Worm (Caenorhabditis elegans): ENCODE measurements around the gene ceh-39.

Gene ceh-39

DNA sequence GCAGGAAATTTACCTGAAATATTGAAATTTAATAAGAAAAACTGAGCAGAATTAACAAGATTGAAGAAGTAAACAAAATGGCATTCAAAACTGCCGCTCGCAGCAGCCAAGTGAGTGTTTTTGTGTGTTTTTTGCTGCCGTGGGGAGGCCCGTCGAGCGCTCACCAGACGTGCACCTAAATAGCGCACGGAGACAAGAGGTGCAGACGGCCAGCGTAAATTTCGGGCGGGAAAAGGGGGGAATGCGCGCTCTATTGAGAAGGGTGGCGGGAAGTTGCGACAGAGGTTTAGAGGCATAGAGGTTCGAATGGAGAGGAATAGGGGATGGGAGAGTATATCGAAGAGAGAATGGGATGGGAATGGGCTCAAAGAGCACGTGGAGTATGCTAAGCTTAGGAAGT lies at the start of gene ceh-39:
Gene ceh-39, minus strand, starts transcription at position 13 of the 400 bp plus-strand sequence.
- TF ChIP-seq pat-9 (tag; optimal IDR thresholded peaks at IDR 0.05) = no peak
- TF ChIP-seq fkh-10 (GFP tag; optimal IDR thresholded peaks at IDR 0.05) = peak; percentile 9
- TF ChIP-seq nfya-1 (tag; optimal IDR thresholded peaks at IDR 0.05) = peak; percentile 76
- TF ChIP-seq ceh-14 (tag; optimal IDR thresholded peaks at IDR 0.05) = peak; percentile 16
- TF ChIP-seq pha-2 (tag; optimal IDR thresholded peaks at IDR 0.05) = no peak
- peak; percentile 74 for TF ChIP-seq ref-2 (tag; optimal IDR thresholded peaks at IDR 0.05)
- peak; percentile 65 for TF ChIP-seq ceh-18 (tag; optimal IDR thresholded peaks at IDR 0.05)
- no peak for TF ChIP-seq ceh-30 (tag; optimal IDR thresholded peaks at IDR 0.05)
- peak; percentile 44 for TF ChIP-seq ceh-2 (tag; optimal IDR thresholded peaks at IDR 0.05)
- peak; percentile 94 for TF ChIP-seq sdc-2 (tag; optimal IDR thresholded peaks at IDR 0.05)
- peak; percentile 22 for TF ChIP-seq pqm-1 (tag; optimal IDR thresholded peaks at IDR 0.05)
- TF ChIP-seq madf-2 (tag; optimal IDR thresholded peaks at IDR 0.05) = no peak
- peak; percentile 37 for TF ChIP-seq C08G9.2 (tag; optimal IDR thresholded peaks at IDR 0.05)
- no peak for TF ChIP-seq Y22D7AL.16 (tag; optimal IDR thresholded peaks at IDR 0.05)
- TF ChIP-seq ama-1 (optimal IDR thresholded peaks at IDR 0.05) = no peak
- TF ChIP-seq tbx-2 (tag; optimal IDR thresholded peaks at IDR 0.05) = peak; percentile 66
- peak; percentile 55 for TF ChIP-seq unc-55 (GFP tag; optimal IDR thresholded peaks at IDR 0.05)
- TF ChIP-seq nhr-11 (tag; optimal IDR thresholded peaks at IDR 0.05) = no peak
- no peak for TF ChIP-seq sox-4 (tag; optimal IDR thresholded peaks at IDR 0.05)
- no peak for TF ChIP-seq rnt-1 (tag; optimal IDR thresholded peaks at IDR 0.05)
- TF ChIP-seq ceh-19 (GFP tag; optimal IDR thresholded peaks at IDR 0.05) = peak; percentile 11
- no peak for TF ChIP-seq pax-1 (tag; optimal IDR thresholded peaks at IDR 0.05)
- no peak for TF ChIP-seq pag-3 (tag; optimal IDR thresholded peaks at IDR 0.05; ENCODE audit: borderline replicate concordance)
- peak; percentile 3 for TF ChIP-seq fkh-6 (tag; optimal IDR thresholded peaks at IDR 0.05)
- peak; percentile 84 for TF ChIP-seq ceh-31 (tag; optimal IDR thresholded peaks at IDR 0.05)
- TF ChIP-seq lim-6 (tag; optimal IDR thresholded peaks at IDR 0.05) = no peak
- TF ChIP-seq hlh-30 (tag; optimal IDR thresholded peaks at IDR 0.05; ENCODE audit: insufficient read depth) = peak; percentile 36
- peak; percentile 27 for TF ChIP-seq elt-2 (tag; optimal IDR thresholded peaks at IDR 0.05)
- TF ChIP-seq hlh-6 (tag; optimal IDR thresholded peaks at IDR 0.05) = no peak
- TF ChIP-seq T23F11.4 (GFP tag; optimal IDR thresholded peaks at IDR 0.05) = peak; percentile 20
- no peak for TF ChIP-seq elt-4 (tag; optimal IDR thresholded peaks at IDR 0.05)
- TF ChIP-seq hlh-8 (tag; optimal IDR thresholded peaks at IDR 0.05) = no peak
- no peak for TF ChIP-seq ceh-24 (tag; optimal IDR thresholded peaks at IDR 0.05)
- no peak for TF ChIP-seq pha-4 (tag; optimal IDR thresholded peaks at IDR 0.05)
- TF ChIP-seq ceh-34 (tag; optimal IDR thresholded peaks at IDR 0.05) = peak; percentile 59
- TF ChIP-seq syd-9 (tag; optimal IDR thresholded peaks at IDR 0.05) = no peak
- peak; percentile 70 for TF ChIP-seq unc-42 (tag; optimal IDR thresholded peaks at IDR 0.05)
- no peak for TF ChIP-seq F13H6.1 (tag; optimal IDR thresholded peaks at IDR 0.05)
- TF ChIP-seq ztf-16 (tag; optimal IDR thresholded peaks at IDR 0.05) = no peak

DNA sequence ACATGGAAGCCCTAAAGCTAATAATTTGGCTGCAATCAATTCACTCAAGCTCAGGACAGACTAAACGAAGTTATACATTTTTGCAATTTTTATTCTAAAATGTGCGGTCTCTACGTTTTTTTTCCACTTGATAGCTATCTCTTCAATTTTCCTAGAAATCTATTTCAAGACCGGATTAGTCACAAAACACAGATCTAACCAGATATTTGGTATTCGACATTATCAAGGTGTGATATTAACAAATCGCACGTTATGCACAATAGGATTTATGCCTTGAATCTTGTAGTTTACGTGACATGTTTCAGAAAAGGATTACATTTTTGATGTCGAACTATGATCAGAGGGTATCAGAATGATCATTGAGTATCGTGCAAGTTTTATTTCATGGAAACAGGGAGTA lies 45.5 kb upstream of the ceh-39 start:
- no peak for TF ChIP-seq che-1 (tag; optimal IDR thresholded peaks at IDR 0.05)
- TF ChIP-seq dve-1 (tag; optimal IDR thresholded peaks at IDR 0.05) = no peak
- TF ChIP-seq ceh-22 (tag; optimal IDR thresholded peaks at IDR 0.05) = no peak
- no peak for TF ChIP-seq nfya-1 (tag; optimal IDR thresholded peaks at IDR 0.05)
- no peak for TF ChIP-seq hlh-30 (tag; optimal IDR thresholded peaks at IDR 0.05; ENCODE audit: insufficient read depth)
- TF ChIP-seq tbx-7 (tag; optimal IDR thresholded peaks at IDR 0.05) = no peak

DNA sequence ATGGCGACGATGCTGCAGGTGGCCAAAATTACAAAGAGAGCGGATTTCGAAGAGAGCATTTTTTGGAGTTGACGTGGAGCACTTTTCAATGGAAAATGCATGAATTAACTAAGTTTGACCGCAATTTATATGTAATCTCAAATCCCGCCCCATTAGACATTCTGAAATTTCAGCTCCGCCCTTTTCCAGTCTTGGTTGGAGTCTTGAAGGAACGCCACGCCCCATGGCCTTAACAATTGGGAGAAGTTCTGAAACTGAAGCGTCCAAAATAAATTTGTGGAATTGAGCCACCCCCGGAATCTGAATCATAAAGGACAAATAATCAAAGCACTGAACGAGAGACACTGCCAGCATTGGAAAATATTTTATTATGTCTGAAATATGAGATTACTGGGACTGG lies 41.3 kb upstream of the ceh-39 start, which contains the start of gene B0294.1:
Gene B0294.1, minus strand, starts transcription at position 101 of the 400 bp plus-strand sequence.
- TF ChIP-seq pha-4 (tag; optimal IDR thresholded peaks at IDR 0.05) (no peak), ceh-34 (tag; optimal IDR thresholded peaks at IDR 0.05) (no peak), hlh-15 (tag; optimal IDR thresholded peaks at IDR 0.05) (no peak), ceh-31 (tag; optimal IDR thresholded peaks at IDR 0.05) (no peak), tbx-7 (tag; optimal IDR thresholded peaks at IDR 0.05) (no peak), ceh-2 (tag; optimal IDR thresholded peaks at IDR 0.05) (no peak), nhr-232 (tag; optimal IDR thresholded peaks at IDR 0.05) (no peak), ceh-45 (GFP tag; IDR thresholded peaks at IDR 0.05) (no peak), sox-4 (tag; optimal IDR thresholded peaks at IDR 0.05) (no peak), unc-86 (tag; optimal IDR thresholded peaks at IDR 0.05) (no peak), C38D4.7 (GFP tag; optimal IDR thresholded peaks at IDR 0.05) (no peak), unc-42 (tag; optimal IDR thresholded peaks at IDR 0.05) (no peak), madf-2 (tag; optimal IDR thresholded peaks at IDR 0.05) (no peak), npax-4 (tag; optimal IDR thresholded peaks at IDR 0.05) (no peak), fkh-6 (tag; optimal IDR thresholded peaks at IDR 0.05) (no peak), lim-6 (tag; optimal IDR thresholded peaks at IDR 0.05) (no peak), lin-11 (tag; optimal IDR thresholded peaks at IDR 0.05) (no peak), syd-9 (tag; optimal IDR thresholded peaks at IDR 0.05) (no peak), dve-1 (tag; optimal IDR thresholded peaks at IDR 0.05) (no peak), pax-1 (tag; optimal IDR thresholded peaks at IDR 0.05) (no peak)
